Fruit fly (Drosophila melanogaster) whole organism, embryonic: Measurements from ENCODE around the gene Polr2M.
A peak's percentile ranks its signal among the peaks of the same experiment; 100 is the strongest.

Source experiments
- CG10267 ChIP-seq: fragments of 200-800 bp; sonication (Bioruptor generic); optimal IDR thresholded peaks from 2 replicates; lab custom pipeline; 2018; ENCODE audit warnings: missing biosample characterization, mild to moderate bottlenecking, missing genetic modification characterization, moderate library complexity
- CG11456 ChIP-seq: fragments of 200-800 bp; sonication (Bioruptor generic); IDR thresholded peaks from 3 replicates; pipeline ENCODE4 v1.3.6; 2022; ENCODE audit warnings: missing biosample characterization, missing genetic modification characterization
- CG11560 ChIP-seq: fragments of 200-800 bp; sonication (Bioruptor generic); IDR thresholded peaks from 3 replicates; pipeline ENCODE4 v1.3.6; 2022; ENCODE audit warnings: missing biosample characterization, missing genetic modification characterization
- CG11723 ChIP-seq: fragments of 200-800 bp; sonication (Bioruptor generic); optimal IDR thresholded peaks from 2 replicates; lab custom pipeline; 2017; ENCODE audit warnings: missing biosample characterization, mild to moderate bottlenecking, missing genetic modification characterization
- CG12155 ChIP-seq: fragments of 200-800 bp; sonication (Bioruptor generic); optimal IDR thresholded peaks from 3 replicates; lab custom pipeline; 2016; ENCODE audit warnings: missing biosample characterization, missing genetic modification characterization
- CG12391 ChIP-seq: fragments of 200-800 bp; sonication (Bioruptor generic); optimal IDR thresholded peaks from 3 replicates; lab custom pipeline; 2018; ENCODE audit warnings: missing biosample characterization, mild to moderate bottlenecking, missing genetic modification characterization, moderate library complexity
- CG13775 ChIP-seq: fragments of 200-800 bp; sonication (Bioruptor generic); optimal IDR thresholded peaks from 3 replicates; lab custom pipeline; 2017; ENCODE audit warnings: missing biosample characterization, mild to moderate bottlenecking, missing genetic modification characterization
- CG16863 ChIP-seq: fragments of 200-800 bp; sonication (Bioruptor generic); optimal IDR thresholded peaks from 3 replicates; lab custom pipeline; 2016; ENCODE audit warnings: missing biosample characterization, missing genetic modification characterization
- CG17186 ChIP-seq: fragments of 200-800 bp; sonication (Bioruptor generic); optimal IDR thresholded peaks from 3 replicates; lab custom pipeline; 2017; ENCODE audit warnings: missing biosample characterization, missing genetic modification reagents, missing genetic modification characterization
- CG18764 ChIP-seq: fragments of 200-800 bp; sonication (Bioruptor generic); optimal IDR thresholded peaks from 3 replicates; lab custom pipeline; 2016; ENCODE audit warnings: missing biosample characterization, missing genetic modification characterization
- CG2678 ChIP-seq: fragments of 200-800 bp; sonication (Bioruptor generic); optimal IDR thresholded peaks from 3 replicates; lab custom pipeline; 2019; ENCODE audit warnings: missing biosample characterization, mild to moderate bottlenecking, missing genetic modification characterization, moderate library complexity
- CG30403 ChIP-seq: fragments of 200-800 bp; sonication (Bioruptor generic); optimal IDR thresholded peaks from 3 replicates; lab custom pipeline; 2016; ENCODE audit warnings: missing biosample characterization, missing genetic modification characterization
- CG3281 ChIP-seq: fragments of 200-800 bp; sonication (Bioruptor generic); optimal IDR thresholded peaks from 3 replicates; lab custom pipeline; 2017; ENCODE audit warnings: missing biosample characterization, mild to moderate bottlenecking, missing genetic modification characterization
- CG3838 ChIP-seq: fragments of 200-800 bp; sonication (Bioruptor generic); optimal IDR thresholded peaks from 3 replicates; lab custom pipeline; 2016; ENCODE audit warnings: missing biosample characterization, missing genetic modification characterization
- CG3847 ChIP-seq: fragments of 200-800 bp; sonication (Bioruptor generic); IDR thresholded peaks from 2 replicates; pipeline ENCODE4 v1.3.6; 2022; ENCODE audit warnings: missing biosample characterization, missing genetic modification characterization
- CG3995 ChIP-seq: fragments of 200-800 bp; sonication (Bioruptor generic); optimal IDR thresholded peaks from 3 replicates; lab custom pipeline; 2016; ENCODE audit warnings: missing biosample characterization, missing genetic modification characterization
- CG42726 ChIP-seq: fragments of 200-800 bp; sonication (Bioruptor generic); IDR thresholded peaks from 2 replicates; pipeline ENCODE4 v1.3.6; 2022; ENCODE audit warnings: missing biosample characterization, missing genetic modification characterization; ENCODE audit not compliant: partially characterized antibody
- CG4730 ChIP-seq: fragments of 200-800 bp; sonication (Bioruptor generic); IDR thresholded peaks from 2 replicates; pipeline ENCODE4 v1.3.6; 2022; ENCODE audit warnings: missing biosample characterization, missing genetic modification characterization
- CG7963 ChIP-seq: fragments of 200-800 bp; sonication (Bioruptor generic); IDR thresholded peaks from 3 replicates; pipeline ENCODE4 v1.3.6; 2022; ENCODE audit warnings: missing biosample characterization, missing genetic modification characterization; ENCODE audit not compliant: partially characterized antibody
- CG8089 ChIP-seq: fragments of 200-800 bp; sonication (Bioruptor generic); optimal IDR thresholded peaks from 3 replicates; lab custom pipeline; 2016; ENCODE audit warnings: missing biosample characterization, missing genetic modification characterization
- CG9797 ChIP-seq: fragments of 200-800 bp; sonication (Bioruptor generic); optimal IDR thresholded peaks from 3 replicates; lab custom pipeline; 2018; ENCODE audit warnings: missing biosample characterization, mild to moderate bottlenecking, missing genetic modification characterization
- D19A ChIP-seq: fragments of 200-800 bp; optimal IDR thresholded peaks from 3 replicates; lab custom pipeline; 2019; ENCODE audit warnings: missing biosample characterization, mild to moderate bottlenecking, missing genetic modification characterization, moderate library complexity
- Dll ChIP-seq: fragments of 200-800 bp; sonication (Bioruptor generic); IDR thresholded peaks from 4 replicates; pipeline ENCODE4 v1.3.6; 2022; ENCODE audit warnings: missing biosample characterization, missing genetic modification characterization; ENCODE audit not compliant: partially characterized antibody
- Gug ChIP-seq: fragments of 200-800 bp; sonication (Bioruptor generic); IDR thresholded peaks from 4 replicates; pipeline ENCODE4 v1.3.6; 2022; ENCODE audit warnings: missing biosample characterization, missing genetic modification characterization
- Lim3 ChIP-seq: fragments of 200-800 bp; sonication (Bioruptor generic); IDR thresholded peaks from 2 replicates; pipeline ENCODE4 v1.3.6; 2022; ENCODE audit warnings: missing biosample characterization, missing genetic modification characterization
- MBD-R2 ChIP-seq: fragments of 200-800 bp; sonication (Bioruptor generic); IDR thresholded peaks from 2 replicates; pipeline ENCODE4 v1.3.6; 2022; ENCODE audit warnings: missing biosample characterization, missing genetic modification characterization
- Med ChIP-seq: fragments of 200-800 bp; sonication (Bioruptor generic); peaks from one replicate; lab custom pipeline; 2016; ENCODE audit warnings: missing biosample characterization, missing genetic modification characterization, mild to moderate bottlenecking, inconsistent platforms, moderate library complexity
- Meics ChIP-seq: fragments of 200-800 bp; sonication (Bioruptor generic); optimal IDR thresholded peaks from 2 replicates; lab custom pipeline; 2017; ENCODE audit warnings: missing biosample characterization, mild to moderate bottlenecking, missing genetic modification characterization
- NC2β ChIP-seq: fragments of 200-800 bp; sonication (Bioruptor generic); optimal IDR thresholded peaks from 2 replicates; lab custom pipeline; 2016; ENCODE audit warnings: missing biosample characterization, missing genetic modification characterization
- Opbp ChIP-seq: fragments of 200-800 bp; sonication (Bioruptor generic); IDR thresholded peaks from 3 replicates; pipeline ENCODE4 v1.3.6; 2022; ENCODE audit warnings: missing biosample characterization, missing genetic modification characterization; ENCODE audit not compliant: partially characterized antibody
- Side ChIP-seq: fragments of 200-800 bp; sonication (Bioruptor generic); optimal IDR thresholded peaks from 2 replicates; lab custom pipeline; 2016; ENCODE audit warnings: missing biosample characterization, missing genetic modification characterization
- Usf ChIP-seq: fragments of 200-800 bp; sonication (Bioruptor generic); optimal IDR thresholded peaks from 2 replicates; lab custom pipeline; 2017; ENCODE audit warnings: missing genotype, missing biosample characterization, missing genetic modification characterization
- ap ChIP-seq: fragments of 200-800 bp; sonication (Bioruptor generic); IDR thresholded peaks from 2 replicates; pipeline ENCODE4 v1.3.6; 2022; ENCODE audit warnings: missing biosample characterization, missing genetic modification characterization
- ase ChIP-seq: fragments of 200-800 bp; sonication (Bioruptor generic); IDR thresholded peaks from 3 replicates; pipeline ENCODE4 v1.3.6; 2022; ENCODE audit warnings: missing biosample characterization, missing genetic modification characterization
- dmrt11E ChIP-seq: fragments of 200-800 bp; sonication (Bioruptor generic); optimal IDR thresholded peaks from 3 replicates; lab custom pipeline; 2018; ENCODE audit warnings: missing biosample characterization, mild to moderate bottlenecking, missing genetic modification characterization, moderate library complexity
- dmrt99B ChIP-seq: fragments of 200-800 bp; sonication (Bioruptor generic); optimal IDR thresholded peaks from 2 replicates; lab custom pipeline; 2018; ENCODE audit warnings: missing biosample characterization, mild to moderate bottlenecking, missing genetic modification characterization, moderate library complexity
- esg ChIP-seq: fragments of 200-800 bp; sonication (Bioruptor generic); conservative IDR thresholded peaks from 2 replicates; pipeline ENCODE4 v1.3.6; 2022; ENCODE audit warnings: missing biosample characterization, missing genetic modification characterization
- eyg ChIP-seq: fragments of 200-800 bp; sonication (Bioruptor generic); optimal IDR thresholded peaks from 3 replicates; lab custom pipeline; 2016; ENCODE audit warnings: missing biosample characterization, missing genetic modification characterization
- fu2 ChIP-seq: fragments of 200-800 bp; sonication (Bioruptor generic); optimal IDR thresholded peaks from 2 replicates; lab custom pipeline; 2016; ENCODE audit warnings: missing biosample characterization, missing genetic modification characterization
- grn ChIP-seq: fragments of 200-800 bp; sonication (Bioruptor generic); optimal IDR thresholded peaks from 3 replicates; lab custom pipeline; 2017; ENCODE audit warnings: missing biosample characterization, missing genetic modification characterization
- gt ChIP-seq: fragments of 200-800 bp; sonication (Bioruptor generic); IDR thresholded peaks from 2 replicates; pipeline ENCODE4 v1.3.6; 2022; ENCODE audit warnings: missing biosample characterization, missing genetic modification characterization
- nerfin-1 ChIP-seq: fragments of 200-800 bp; sonication (Bioruptor generic); optimal IDR thresholded peaks from 3 replicates; lab custom pipeline; 2019; ENCODE audit warnings: missing biosample characterization, mild to moderate bottlenecking, missing genetic modification characterization, moderate library complexity
- pan ChIP-seq, 4 experiments: fragments of >200 bp in 3 of 4; fragments of 200-800 bp in 1 of 4; sonication (Bioruptor generic) in 1 of 4; optimal IDR thresholded peaks in 3 of 4; IDR thresholded peaks in 1 of 4; 2 replicates each; pipeline versions ENCODE4 v1.3.6 to Lab custom; 2017 to 2022; ENCODE audit warnings: missing biosample characterization in 2 of 4, missing genetic modification characterization in 2 of 4, mixed read lengths in 1 of 4
- salm ChIP-seq: fragments of 200-800 bp; sonication (Bioruptor generic); optimal IDR thresholded peaks from 2 replicates; lab custom pipeline; 2018; ENCODE audit warnings: missing biosample characterization, mild to moderate bottlenecking, missing genetic modification characterization
- seq ChIP-seq: fragments of 200-800 bp; sonication (Bioruptor generic); IDR thresholded peaks from 2 replicates; pipeline ENCODE4 v1.3.6; 2022; ENCODE audit warnings: missing biosample characterization, missing genetic modification characterization
- slbo ChIP-seq: fragments of 200-800 bp; sonication (Bioruptor generic); IDR thresholded peaks from 2 replicates; pipeline ENCODE4 v1.3.6; 2022; ENCODE audit warnings: missing biosample characterization, missing genetic modification characterization
- sob ChIP-seq: fragments of 200-800 bp; sonication (Bioruptor generic); IDR thresholded peaks from 2 replicates; pipeline ENCODE4 v1.3.6; 2022; ENCODE audit warnings: missing biosample characterization, missing genetic modification characterization
- unpg ChIP-seq: fragments of 200-800 bp; sonication (Bioruptor generic); optimal IDR thresholded peaks from 3 replicates; lab custom pipeline; 2018; ENCODE audit warnings: missing biosample characterization, mild to moderate bottlenecking, missing genetic modification characterization, moderate library complexity
- zfh2 ChIP-seq: fragments of 200-800 bp; sonication (Bioruptor generic); optimal IDR thresholded peaks from 2 replicates; lab custom pipeline; 2016; ENCODE audit warnings: missing biosample characterization, missing genetic modification characterization

Gene Polr2M

dm6 chr3R:19226137-19226873 is 3.0 kb upstream of the Polr2M start, which contains the start of gene vib (continued):
- TF ChIP-seq CG42726 (GFP tag; lab: Robert Waterston, UW) (peak; percentile 88), sob (GFP tag; lab: Robert Waterston, UW) (peak; percentile 78), eyg (no peak), D19A (tag; lab: Kevin White, UChicago) (peak; percentile 65), CG7963 (GFP tag; lab: Robert Waterston, UW) (peak; percentile 96), CG3995 (GFP tag; lab: Kevin White, UChicago) (peak; percentile 45), CG8089 (GFP tag; lab: Kevin White, UChicago) (no peak), unpg (GFP tag; lab: Kevin White, UChicago) (no peak), pan (optimal IDR thresholded peaks at IDR 0.05; lab: Kevin White, UChicago) (no peak), pan (GFP tag; optimal IDR thresholded peaks at IDR 0.05 in 1 of 2, IDR thresholded peaks at IDR 0.05 in 1 of 2) (peak in 1 of 2 experiments; percentile 35), esg (GFP tag; lab: Robert Waterston, UW) (0 out of 2 replicates have a peak, but pooled peaks have one; percentile 12), CG11560 (no peak), seq (GFP tag; lab: Robert Waterston, UW) (peak; percentile 20; the same call in 1 of the 2 replicates), nerfin-1 (tag; lab: Kevin White, UChicago) (peak; percentile 38), CG11723 (GFP tag; lab: Kevin White, UChicago) (no peak), dmrt11E (peak; percentile 29), CG16863 (GFP tag; lab: Kevin White, UChicago) (peak; percentile 18), CG11456 (GFP tag; lab: Robert Waterston, UW) (peak; percentile 50; the same call in 1 of the 3 replicates), Lim3 (GFP tag; lab: Robert Waterston, UW) (no peak), dmrt99B (tag; lab: Kevin White, UChicago) (no peak), CG3838 (GFP tag; lab: Kevin White, UChicago) (no peak), CG17186 (GFP tag; lab: Kevin White, UChicago) (peak; percentile 76), Gug (GFP tag; lab: Robert Waterston, UW) (peak; percentile 48; the same call in 1 of the 4 replicates), gt (GFP tag; lab: Robert Waterston, UW) (no peak), fu2 (no peak), MBD-R2 (GFP tag; lab: Robert Waterston, UW) (peak; percentile 91), CG12155 (GFP tag; lab: Kevin White, UChicago) (peak; percentile 32), salm (tag; lab: Kevin White, UChicago) (no peak), Med (peak; percentile 91), CG13775 (GFP tag; lab: Kevin White, UChicago) (peak; percentile 39), Opbp (GFP tag; lab: Robert Waterston, UW) (peak; percentile 95), ap (GFP tag; lab: Robert Waterston, UW) (peak; percentile 28; the same call in 1 of the 2 replicates), CG10267 (tag; lab: Kevin White, UChicago) (peak; percentile 75), NC2β (GFP tag; lab: Kevin White, UChicago) (peak; percentile 34), slbo (GFP tag; lab: Robert Waterston, UW) (peak; percentile 64), Usf (GFP tag; lab: Kevin White, UChicago) (no peak), CG9797 (GFP tag; lab: Kevin White, UChicago) (peak; percentile 76), Side (GFP tag; lab: Kevin White, UChicago) (peak; percentile 30), Dll (GFP tag; lab: Robert Waterston, UW) (peak; percentile 86), Meics (GFP tag; lab: Kevin White, UChicago) (peak; percentile 53), CG30403 (peak; percentile 51), CG3847 (GFP tag; lab: Robert Waterston, UW) (peak; percentile 59), CG12391 (tag; lab: Kevin White, UChicago) (peak; percentile 75), CG18764 (peak; percentile 29), zfh2 (GFP tag; lab: Kevin White, UChicago) (peak; percentile 30), ase (GFP tag; lab: Robert Waterston, UW) (no peak), CG3281 (GFP tag; lab: Kevin White, UChicago) (peak; percentile 42), grn (GFP tag; lab: Kevin White, UChicago) (no peak), CG4730 (GFP tag; lab: Robert Waterston, UW) (peak; percentile 39; the same call in 1 of the 2 replicates), CG2678 (tag; lab: Kevin White, UChicago) (peak; percentile 72)
